In the genomic region with DNA sequence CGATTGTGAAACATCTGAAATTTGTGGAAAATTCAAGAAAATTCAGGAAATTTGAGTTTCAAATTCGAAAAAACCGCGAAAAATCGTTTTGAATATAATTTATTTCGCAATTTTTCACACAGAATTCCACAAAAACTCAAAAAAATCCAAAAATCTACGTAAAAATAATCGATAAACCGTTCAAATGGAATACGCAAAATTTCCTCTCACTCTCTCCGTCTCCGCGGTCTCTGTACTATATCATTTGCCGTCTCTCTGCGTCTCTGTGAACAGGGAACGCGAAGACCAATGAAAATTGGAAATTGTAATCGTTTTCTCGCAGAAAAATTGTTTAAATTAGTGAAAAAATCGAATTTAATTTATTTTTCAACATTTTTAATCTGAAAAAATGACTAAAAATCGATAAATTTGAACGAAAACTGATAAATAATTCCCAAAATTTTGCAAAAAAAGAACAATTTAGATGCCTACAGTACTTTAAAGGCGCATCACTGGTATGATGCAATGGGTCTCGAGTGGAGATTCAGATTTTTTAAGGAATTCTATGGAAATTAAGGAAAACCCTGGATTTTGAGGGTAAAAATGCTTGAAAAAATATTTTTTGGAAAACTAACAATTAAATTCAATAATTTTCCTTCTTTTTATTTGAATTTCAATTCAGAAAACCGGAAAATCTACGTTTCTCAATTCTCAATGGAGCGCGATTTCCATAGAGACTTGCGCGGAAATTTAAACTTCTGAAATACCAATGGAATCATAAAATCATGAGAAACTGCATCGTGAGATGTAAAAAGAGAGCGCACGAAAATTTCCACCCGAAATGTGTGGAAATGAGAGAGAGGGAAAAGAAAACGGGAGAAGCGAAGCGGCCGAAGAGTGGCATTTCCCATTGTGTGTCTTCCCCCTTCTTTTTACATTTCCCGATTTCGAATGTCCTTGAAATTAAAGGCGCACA, we compare ENCODE assay signal across 7 worm cellular contexts.
TF ChIP-seq lines count a peak whose summit lies in the region.

A gene (minus strand): TSS at position 14 of the 955 bp plus-strand sequence.
A gene (plus strand): TSS at position 720 of the 955 bp plus-strand sequence.

TF ChIP-seq in whole organism, L1 larva, 84 proteins besides CTCF, POLR2A, EP300 and RAD21 (continued from another document):
- TF ChIP-seq snu-23 (GFP tag; optimal IDR thresholded peaks at IDR 0.05; lab: Kevin White, UChicago) (peak; percentile 42), tbx-2 (tag; optimal IDR thresholded peaks at IDR 0.05; lab: Kevin White, UChicago) (peak; percentile 8), egl-27 (tag; optimal IDR thresholded peaks at IDR 0.05; lab: Kevin White, UChicago) (no peak), elt-3 (tag; optimal IDR thresholded peaks at IDR 0.05; lab: Kevin White, UChicago) (peak in 1 of 6 experiments; percentile 16), dpl-1 (GFP tag; optimal IDR thresholded peaks at IDR 0.05; lab: Kevin White, UChicago) (peak; percentile 13 to 70 (median 45)), lin-15B (tag; optimal IDR thresholded peaks at IDR 0.05; lab: Kevin White, UChicago) (peak; percentile 76), nhr-47 (tag; optimal IDR thresholded peaks at IDR 0.05; lab: Kevin White, UChicago) (no peak), mep-1 (tag; optimal IDR thresholded peaks at IDR 0.05; lab: Kevin White, UChicago) (peak; percentile 33), ceh-90 (tag; optimal IDR thresholded peaks at IDR 0.05; lab: Kevin White, UChicago) (no peak), efl-1 (optimal IDR thresholded peaks at IDR 0.05; lab: Kevin White, UChicago) (peak; percentile 64 to 71), efl-1 (GFP tag; optimal IDR thresholded peaks at IDR 0.05 in 1 of 2; lab: Kevin White, UChicago) (peak; percentile 74 to 94), lsy-2 (tag; optimal IDR thresholded peaks at IDR 0.05; lab: Kevin White, UChicago) (peak; percentile 22 to 23), lin-13 (GFP tag; optimal IDR thresholded peaks at IDR 0.05; lab: Kevin White, UChicago) (peak; percentile 5)
TF ChIP-seq in whole organism, L1 larva: peak in this region for 16.

TF ChIP-seq in whole organism, L2 larva, 48 proteins besides CTCF, POLR2A, EP300 and RAD21 (continued from another document and continues in another):
- TF ChIP-seq fos-1 (tag; optimal IDR thresholded peaks at IDR 0.05; lab: Kevin White, UChicago) (peak; percentile 14), lin-11 (tag; optimal IDR thresholded peaks at IDR 0.05; lab: Kevin White, UChicago) (no peak), C34F6.9 (tag; optimal IDR thresholded peaks at IDR 0.05; lab: Kevin White, UChicago) (peak; percentile 47), nhr-77 (tag; optimal IDR thresholded peaks at IDR 0.05; lab: Kevin White, UChicago) (no peak), ztf-1 (GFP tag; conservative IDR thresholded peaks at IDR 0.05; lab: Robert Waterston, UW) (no peak), peb-1 (tag; optimal IDR thresholded peaks at IDR 0.05; lab: Kevin White, UChicago) (no peak), Y55F3AM.14 (GFP tag; optimal IDR thresholded peaks at IDR 0.05; lab: Kevin White, UChicago) (no peak), ztf-11 (tag; optimal IDR thresholded peaks at IDR 0.05; lab: Kevin White, UChicago) (no peak), blmp-1 (tag; optimal IDR thresholded peaks at IDR 0.05; lab: Kevin White, UChicago; ENCODE audit: insufficient read depth) (no peak), alr-1 (tag; optimal IDR thresholded peaks at IDR 0.05; lab: Kevin White, UChicago) (no peak), sem-4 (tag; optimal IDR thresholded peaks at IDR 0.05; lab: Kevin White, UChicago) (no peak), dmd-4 (tag; optimal IDR thresholded peaks at IDR 0.05; lab: Kevin White, UChicago) (no peak), egl-27 (tag; optimal IDR thresholded peaks at IDR 0.05; lab: Kevin White, UChicago) (no peak), ztf-4 (tag; optimal IDR thresholded peaks at IDR 0.05; lab: Kevin White, UChicago) (no peak), R02D3.7 (tag; optimal IDR thresholded peaks at IDR 0.05; lab: Kevin White, UChicago) (no peak), ama-1 (optimal IDR thresholded peaks at IDR 0.05; lab: Kevin White, UChicago) (no peak), lsy-2 (tag; optimal IDR thresholded peaks at IDR 0.05; lab: Kevin White, UChicago) (no peak), crh-2 (tag; optimal IDR thresholded peaks at IDR 0.05; lab: Kevin White, UChicago) (no peak), ceh-82 (tag; optimal IDR thresholded peaks at IDR 0.05; lab: Kevin White, UChicago) (no peak)

TF ChIP-seq in whole organism, L3 larva, 47 proteins besides CTCF, POLR2A, EP300 and RAD21 (continued from another document and continues in another):
- TF ChIP-seq elt-2 (tag; optimal IDR thresholded peaks at IDR 0.05; lab: Kevin White, UChicago) (peak; percentile 5), jun-1 (tag; optimal IDR thresholded peaks at IDR 0.05; lab: Kevin White, UChicago) (no peak), nhr-77 (tag; optimal IDR thresholded peaks at IDR 0.05; lab: Kevin White, UChicago) (no peak), sea-2 (GFP tag; optimal IDR thresholded peaks at IDR 0.05; lab: Kevin White, UChicago) (no peak), fos-1 (tag; optimal IDR thresholded peaks at IDR 0.05; lab: Kevin White, UChicago) (no peak), pqm-1 (tag; optimal IDR thresholded peaks at IDR 0.05; lab: Kevin White, UChicago) (no peak), zag-1 (tag; optimal IDR thresholded peaks at IDR 0.05; lab: Kevin White, UChicago) (no peak), hmg-11 (tag; optimal IDR thresholded peaks at IDR 0.05; lab: Kevin White, UChicago) (peak; percentile 43), nhr-25 (tag; optimal IDR thresholded peaks at IDR 0.05; lab: Kevin White, UChicago) (peak; percentile 56), pha-4 (tag; optimal IDR thresholded peaks at IDR 0.05; lab: Kevin White, UChicago) (peak; percentile 23), nhr-28 (tag; optimal IDR thresholded peaks at IDR 0.05; lab: Kevin White, UChicago) (no peak), lsy-12 (tag; optimal IDR thresholded peaks at IDR 0.05; lab: Kevin White, UChicago) (no peak), ztf-11 (tag; optimal IDR thresholded peaks at IDR 0.05; lab: Kevin White, UChicago) (no peak), nhr-76 (tag; optimal IDR thresholded peaks at IDR 0.05; lab: Kevin White, UChicago) (no peak), ceh-28 (tag; optimal IDR thresholded peaks at IDR 0.05; lab: Kevin White, UChicago) (peak; percentile 78), elt-1 (tag; optimal IDR thresholded peaks at IDR 0.05; lab: Kevin White, UChicago) (no peak), egl-27 (tag; optimal IDR thresholded peaks at IDR 0.05; lab: Kevin White, UChicago) (no peak), lin-39 (tag; optimal IDR thresholded peaks at IDR 0.05; lab: Kevin White, UChicago) (no peak), ztf-4 (tag; optimal IDR thresholded peaks at IDR 0.05; lab: Kevin White, UChicago) (no peak)

TF ChIP-seq in whole organism, L4 larva, 104 proteins besides CTCF, POLR2A, EP300 and RAD21 (continued from another document):
- TF ChIP-seq jun-1 (tag; optimal IDR thresholded peaks at IDR 0.05; lab: Kevin White, UChicago) (no peak), ZK546.5 (tag; optimal IDR thresholded peaks at IDR 0.05; lab: Kevin White, UChicago) (no peak)
TF ChIP-seq in whole organism, L4 larva: peak in this region for 4.

TF ChIP-seq in whole organism, late embryonic, 69 proteins besides CTCF, POLR2A, EP300 and RAD21 (continued from another document):
- TF ChIP-seq ets-4 (tag; optimal IDR thresholded peaks at IDR 0.05; lab: Kevin White, UChicago) (no peak), fkh-10 (GFP tag; optimal IDR thresholded peaks at IDR 0.05; lab: Kevin White, UChicago) (no peak), npax-4 (tag; optimal IDR thresholded peaks at IDR 0.05; lab: Kevin White, UChicago) (no peak), pha-4 (tag; optimal IDR thresholded peaks at IDR 0.05; lab: Kevin White, UChicago) (no peak), ceh-30 (tag; optimal IDR thresholded peaks at IDR 0.05; lab: Kevin White, UChicago) (no peak), K02D7.2 (tag; optimal IDR thresholded peaks at IDR 0.05; lab: Kevin White, UChicago) (no peak), C08G9.2 (tag; optimal IDR thresholded peaks at IDR 0.05; lab: Kevin White, UChicago) (no peak), ztf-16 (tag; optimal IDR thresholded peaks at IDR 0.05; lab: Kevin White, UChicago) (no peak), sox-2 (GFP tag; IDR thresholded peaks at IDR 0.05; lab: Robert Waterston, UW) (no peak), ceh-48 (tag; optimal IDR thresholded peaks at IDR 0.05; lab: Kevin White, UChicago) (peak; percentile 17), pqm-1 (tag; optimal IDR thresholded peaks at IDR 0.05; lab: Kevin White, UChicago) (no peak), hlh-30 (tag; optimal IDR thresholded peaks at IDR 0.05; lab: Kevin White, UChicago; ENCODE audit: insufficient read depth) (no peak), ahr-1 (tag; optimal IDR thresholded peaks at IDR 0.05; lab: Kevin White, UChicago) (no peak), nhr-11 (tag; optimal IDR thresholded peaks at IDR 0.05; lab: Kevin White, UChicago) (no peak), sox-4 (tag; optimal IDR thresholded peaks at IDR 0.05; lab: Kevin White, UChicago) (no peak), ceh-34 (tag; optimal IDR thresholded peaks at IDR 0.05; lab: Kevin White, UChicago) (peak; percentile 28), ref-2 (tag; optimal IDR thresholded peaks at IDR 0.05; lab: Kevin White, UChicago) (no peak), F13H6.1 (tag; optimal IDR thresholded peaks at IDR 0.05; lab: Kevin White, UChicago) (no peak), lim-6 (tag; optimal IDR thresholded peaks at IDR 0.05; lab: Kevin White, UChicago) (no peak), tbx-2 (tag; optimal IDR thresholded peaks at IDR 0.05; lab: Kevin White, UChicago) (peak; percentile 34), fax-1 (tag; optimal IDR thresholded peaks at IDR 0.05; lab: Kevin White, UChicago) (no peak), tbx-7 (tag; optimal IDR thresholded peaks at IDR 0.05; lab: Kevin White, UChicago) (no peak), dmd-4 (tag; optimal IDR thresholded peaks at IDR 0.05; lab: Kevin White, UChicago; ENCODE audit: borderline replicate concordance) (no peak), sdc-2 (tag; optimal IDR thresholded peaks at IDR 0.05; lab: Kevin White, UChicago) (no peak), nfya-1 (tag; optimal IDR thresholded peaks at IDR 0.05; lab: Kevin White, UChicago) (peak; percentile 10)

TF ChIP-seq in whole organism, mixed stage, embryonic, 35 proteins besides CTCF, POLR2A, EP300 and RAD21 (continued from another document):
- TF ChIP-seq drap-1 (GFP tag; optimal IDR thresholded peaks at IDR 0.05; lab: Kevin White, UChicago), result no peak
- TF ChIP-seq zip-8 (tag; optimal IDR thresholded peaks at IDR 0.05; lab: Kevin White, UChicago), result no peak
- peak; percentile 61 for TF ChIP-seq mep-1 (tag; optimal IDR thresholded peaks at IDR 0.05; lab: Kevin White, UChicago)
- no peak for TF ChIP-seq unc-39 (tag; optimal IDR thresholded peaks at IDR 0.05; lab: Kevin White, UChicago)
- no peak for TF ChIP-seq nhr-12 (tag; optimal IDR thresholded peaks at IDR 0.05; lab: Kevin White, UChicago)
- TF ChIP-seq elt-3 (tag; optimal IDR thresholded peaks at IDR 0.05; lab: Kevin White, UChicago), result no peak
- TF ChIP-seq elt-1 (tag; optimal IDR thresholded peaks at IDR 0.05; lab: Kevin White, UChicago; ENCODE audit: borderline replicate concordance, insufficient read depth), result no peak
- TF ChIP-seq ceh-43 (GFP tag; optimal IDR thresholded peaks at IDR 0.05; lab: Kevin White, UChicago), result no peak
- no peak for TF ChIP-seq bed-3 (GFP tag; optimal IDR thresholded peaks at IDR 0.05; lab: Kevin White, UChicago)
- peak; percentile 5 for TF ChIP-seq unc-120 (tag; optimal IDR thresholded peaks at IDR 0.05; lab: Kevin White, UChicago; ENCODE audit: poor library complexity, severe bottlenecking)
- TF ChIP-seq ham-2 (GFP tag; optimal IDR thresholded peaks at IDR 0.05; lab: Kevin White, UChicago), result no peak
- no peak for TF ChIP-seq snpc-4 (tag; optimal IDR thresholded peaks at IDR 0.05; lab: Kevin White, UChicago)
- no peak for TF ChIP-seq lin-13 (tag; optimal IDR thresholded peaks at IDR 0.05; lab: Kevin White, UChicago)
- TF ChIP-seq mls-2 (tag; optimal IDR thresholded peaks at IDR 0.05; lab: Kevin White, UChicago), result no peak
- no peak for TF ChIP-seq blmp-1 (tag; optimal IDR thresholded peaks at IDR 0.05; lab: Kevin White, UChicago)
- no peak for TF ChIP-seq hlh-1 (tag; optimal IDR thresholded peaks at IDR 0.05; lab: Kevin White, UChicago)
- no peak for TF ChIP-seq ces-1 (GFP tag; optimal IDR thresholded peaks at IDR 0.05; lab: Kevin White, UChicago)

TF ChIP-seq in whole organism, young adult, 124 proteins besides CTCF, POLR2A, EP300 and RAD21 (continued from another document):
- no peak for TF ChIP-seq ztf-18 (tag; optimal IDR thresholded peaks at IDR 0.05; lab: Kevin White, UChicago)
- no peak for TF ChIP-seq attf-6 (GFP tag; IDR thresholded peaks at IDR 0.05; lab: Robert Waterston, UW)
- TF ChIP-seq xnd-1 (tag; optimal IDR thresholded peaks at IDR 0.05; lab: Kevin White, UChicago), result peak; percentile 72
- TF ChIP-seq Y79H2A.3 (GFP tag; conservative IDR thresholded peaks at IDR 0.05; lab: Robert Waterston, UW), result no peak
- no peak for TF ChIP-seq let-526 (GFP tag; IDR thresholded peaks at IDR 0.05; lab: Robert Waterston, UW)
